Worm (Caenorhabditis elegans) whole organism, L2 larva: ENCODE results near the gene cht-2.

ENCODE experiments used
- C34F6.9 ChIP-seq: fragments of 150-350 bp; optimal IDR thresholded peaks from 2 replicates; lab custom pipeline; 2014; ENCODE audit warnings: missing biosample characterization, missing genetic modification characterization
- F13H6.1 ChIP-seq: sonication (generic microtip); optimal IDR thresholded peaks from 2 replicates; lab custom pipeline; 2016; ENCODE audit warnings: missing genetic modification characterization, missing compliant biosample characterization
- R02D3.7 ChIP-seq: fragments of 150-350 bp; optimal IDR thresholded peaks from 2 replicates; lab custom pipeline; 2014; ENCODE audit warnings: missing biosample characterization, missing genetic modification characterization
- ZK546.5 ChIP-seq: sonication (generic microtip); optimal IDR thresholded peaks from 2 replicates; lab custom pipeline; 2017; ENCODE audit warnings: missing biosample characterization, missing genetic modification characterization
- alr-1 ChIP-seq: fragments of 150-350 bp; optimal IDR thresholded peaks from 2 replicates; lab custom pipeline; 2014; ENCODE audit warnings: missing biosample characterization, missing genetic modification characterization
- aly-2 ChIP-seq: fragments of 150-350 bp; optimal IDR thresholded peaks from 2 replicates; lab custom pipeline; 2014; ENCODE audit warnings: missing biosample characterization, missing genetic modification characterization
- ama-1 ChIP-seq: fragments of 150-350 bp; optimal IDR thresholded peaks from 2 replicates; lab custom pipeline; 2018; ENCODE audit warnings: inconsistent platforms
- ceh-82 ChIP-seq: fragments of 150-350 bp; optimal IDR thresholded peaks from 2 replicates; lab custom pipeline; 2014; ENCODE audit warnings: missing biosample characterization, missing genetic modification characterization
- crh-2 ChIP-seq: sonication (generic microtip); optimal IDR thresholded peaks from 2 replicates; lab custom pipeline; 2017; ENCODE audit warnings: missing biosample characterization, missing genetic modification characterization
- dmd-4 ChIP-seq: sonication (generic microtip); optimal IDR thresholded peaks from 2 replicates; lab custom pipeline; 2017; ENCODE audit warnings: missing biosample characterization, missing genetic modification characterization
- egl-27 ChIP-seq: sonication (generic microtip); optimal IDR thresholded peaks from 3 replicates; lab custom pipeline; 2017; ENCODE audit warnings: missing biosample characterization, missing genetic modification reagents, missing genetic modification characterization
- elt-3 ChIP-seq: sonication (generic microtip); optimal IDR thresholded peaks from 2 replicates; lab custom pipeline; 2017; ENCODE audit warnings: missing biosample characterization, missing genetic modification characterization
- fos-1 ChIP-seq: fragments of 150-350 bp; optimal IDR thresholded peaks from 2 replicates; lab custom pipeline; 2014; ENCODE audit warnings: missing biosample characterization, missing genetic modification characterization
- gmeb-1 ChIP-seq: fragments of 150-350 bp; optimal IDR thresholded peaks from 2 replicates; lab custom pipeline; 2014; ENCODE audit warnings: missing biosample characterization, missing genetic modification characterization
- lin-11 ChIP-seq: fragments of 150-350 bp; sonication (generic microtip); optimal IDR thresholded peaks from 2 replicates; lab custom pipeline; 2014; ENCODE audit warnings: missing biosample characterization, missing genetic modification characterization, inconsistent platforms, mixed read lengths
- lin-13 ChIP-seq: fragments of 150-350 bp; optimal IDR thresholded peaks from 2 replicates; lab custom pipeline; 2014; ENCODE audit warnings: missing biosample characterization, missing genetic modification reagents, missing genetic modification characterization
- lin-39 ChIP-seq: fragments of 150-350 bp; optimal IDR thresholded peaks from 2 replicates; lab custom pipeline; 2014; ENCODE audit warnings: missing biosample characterization, missing genetic modification reagents, missing genetic modification characterization
- lsy-2 ChIP-seq, 2 experiments: fragments of 150-350 bp in 1 of 2; sonication (generic microtip) in 1 of 2; optimal IDR thresholded peaks; 2 replicates each; lab custom pipeline; 2014 to 2017; ENCODE audit warnings: missing biosample characterization in 2 of 2, missing genetic modification characterization in 2 of 2
- mab-5 ChIP-seq: fragments of 150-350 bp; optimal IDR thresholded peaks from 2 replicates; lab custom pipeline; 2014; ENCODE audit warnings: missing biosample characterization, missing genetic modification characterization
- mdl-1 ChIP-seq, 2 experiments: fragments of 150-350 bp in 1 of 2; sonication (generic microtip) in 1 of 2; optimal IDR thresholded peaks; 2 replicates each; lab custom pipeline; 2017; ENCODE audit warnings: missing biosample characterization in 2 of 2, missing genetic modification characterization in 2 of 2
- nhr-11 ChIP-seq: fragments of 150-350 bp; optimal IDR thresholded peaks from 2 replicates; lab custom pipeline; 2014; ENCODE audit warnings: missing biosample characterization, missing genetic modification characterization
- nhr-129 ChIP-seq: fragments of 150-350 bp; optimal IDR thresholded peaks from 2 replicates; lab custom pipeline; 2014; ENCODE audit warnings: missing biosample characterization, missing genetic modification characterization
- nhr-21 ChIP-seq: fragments of 150-350 bp; optimal IDR thresholded peaks from 2 replicates; lab custom pipeline; 2014; ENCODE audit warnings: missing biosample characterization, missing genetic modification characterization
- nhr-23 ChIP-seq: fragments of 150-350 bp; optimal IDR thresholded peaks from 2 replicates; lab custom pipeline; 2014; ENCODE audit warnings: missing biosample characterization, missing genetic modification reagents, missing genetic modification characterization
- nhr-237 ChIP-seq: fragments of 150-350 bp; optimal IDR thresholded peaks from 2 replicates; lab custom pipeline; 2014; ENCODE audit warnings: missing biosample characterization, missing genetic modification characterization
- nhr-25 ChIP-seq: fragments of 150-350 bp; sonication (generic microtip); optimal IDR thresholded peaks from 3 replicates; lab custom pipeline; 2014; ENCODE audit warnings: missing biosample characterization, missing genetic modification characterization
- nhr-77 ChIP-seq: fragments of 150-350 bp; optimal IDR thresholded peaks from 2 replicates; lab custom pipeline; 2014; ENCODE audit warnings: missing biosample characterization, missing genetic modification characterization
- peb-1 ChIP-seq: fragments of 150-350 bp; optimal IDR thresholded peaks from 2 replicates; lab custom pipeline; 2014; ENCODE audit warnings: missing biosample characterization, missing genetic modification characterization
- sem-4 ChIP-seq: fragments of 150-350 bp; optimal IDR thresholded peaks from 2 replicates; lab custom pipeline; 2014; ENCODE audit warnings: missing biosample characterization, missing genetic modification reagents, missing genetic modification characterization
- skn-1 ChIP-seq: sonication (generic microtip); optimal IDR thresholded peaks from 2 replicates; lab custom pipeline; 2017; ENCODE audit warnings: missing biosample characterization, missing genetic modification characterization
- sma-3 ChIP-seq: sonication (generic microtip); optimal IDR thresholded peaks from 2 replicates; lab custom pipeline; 2016; ENCODE audit warnings: missing genetic modification reagents, missing genetic modification characterization, missing compliant biosample characterization
- sma-9 ChIP-seq, 2 experiments: fragments of 150-350 bp in 1 of 2; sonication (generic microtip) in 1 of 2; optimal IDR thresholded peaks; 2 replicates each; lab custom pipeline; 2014 to 2016; ENCODE audit warnings: missing genetic modification characterization in 2 of 2, mild to moderate bottlenecking in 1 of 2, missing biosample characterization in 1 of 2, missing compliant biosample characterization in 1 of 2, missing genetic modification reagents in 1 of 2, moderate library complexity in 1 of 2
- snpc-4 ChIP-seq: fragments of 150-350 bp; optimal IDR thresholded peaks from 2 replicates; lab custom pipeline; 2014; ENCODE audit warnings: missing biosample characterization, missing genetic modification characterization
- unc-55 ChIP-seq: fragments of 150-350 bp; sonication (generic microtip); optimal IDR thresholded peaks from 3 replicates; lab custom pipeline; 2014; ENCODE audit warnings: missing biosample characterization, missing genetic modification reagents, missing genetic modification characterization
- unc-62 ChIP-seq: fragments of 150-350 bp; optimal IDR thresholded peaks from 2 replicates; lab custom pipeline; 2014; ENCODE audit warnings: missing biosample characterization, missing genetic modification reagents, missing genetic modification characterization
- zag-1 ChIP-seq: fragments of 150-350 bp; optimal IDR thresholded peaks from 2 replicates; lab custom pipeline; 2014; ENCODE audit warnings: missing biosample characterization, missing genetic modification characterization
- ztf-11 ChIP-seq: sonication (generic microtip); optimal IDR thresholded peaks from 2 replicates; lab custom pipeline; 2017; ENCODE audit warnings: missing biosample characterization, missing genetic modification characterization
- ztf-4 ChIP-seq: fragments of 150-350 bp; optimal IDR thresholded peaks from 2 replicates; lab custom pipeline; 2014; ENCODE audit warnings: missing biosample characterization, missing genetic modification characterization

The cht-2 gene

DNA sequence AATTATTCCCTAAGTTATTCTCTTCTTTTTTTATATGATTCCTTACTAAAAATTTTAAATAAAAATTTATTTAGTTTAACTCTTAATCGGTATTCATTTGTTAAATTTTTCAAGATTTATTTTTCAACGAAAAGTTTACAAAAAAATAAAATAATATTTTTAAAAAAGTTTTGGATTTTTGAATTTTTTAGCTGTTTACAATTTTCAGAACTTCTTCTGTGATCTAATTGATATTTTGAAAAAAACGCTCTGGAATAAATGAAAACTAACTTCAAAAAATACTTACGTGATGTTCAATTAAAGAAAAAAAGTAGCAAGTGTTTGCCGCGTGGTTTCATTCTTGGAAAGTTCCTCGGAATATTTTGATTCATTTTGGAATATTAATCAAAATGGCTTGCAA lies 24.6 kb downstream of the cht-2 start, which contains the start of gene decr-1.2:
TSS of gene decr-1.2 (plus strand) at position 301 of the 400 bp plus-strand sequence.
- no peak for TF ChIP-seq aly-2 (tag; lab: Kevin White, UChicago)
- no peak for TF ChIP-seq nhr-11
- no peak for TF ChIP-seq dmd-4 (tag; lab: Kevin White, UChicago)
- no peak for TF ChIP-seq mdl-1 (tag; optimal IDR thresholded peaks at IDR 0.05; lab: Kevin White, UChicago)
- TF ChIP-seq unc-62 (GFP tag; lab: Kevin White, UChicago), result no peak
- TF ChIP-seq alr-1 (tag; lab: Kevin White, UChicago), result no peak
- no peak for TF ChIP-seq elt-3
- TF ChIP-seq ZK546.5 (tag; lab: Kevin White, UChicago), result no peak
- TF ChIP-seq nhr-23 (tag; lab: Kevin White, UChicago), result no peak
- TF ChIP-seq lin-13 (GFP tag; lab: Kevin White, UChicago), result no peak
- TF ChIP-seq snpc-4 (tag; lab: Kevin White, UChicago), result no peak
- no peak for TF ChIP-seq egl-27
- no peak for TF ChIP-seq ceh-82 (tag; lab: Kevin White, UChicago)
- no peak for TF ChIP-seq lin-11
- no peak for TF ChIP-seq ztf-4 (tag; lab: Kevin White, UChicago)
- no peak for TF ChIP-seq C34F6.9
- TF ChIP-seq nhr-21 (tag; lab: Kevin White, UChicago), result no peak
- TF ChIP-seq unc-55 (GFP tag; lab: Kevin White, UChicago), result no peak
- TF ChIP-seq R02D3.7 (tag; lab: Kevin White, UChicago), result no peak
- no peak for TF ChIP-seq lin-39 (tag; lab: Kevin White, UChicago)

DNA sequence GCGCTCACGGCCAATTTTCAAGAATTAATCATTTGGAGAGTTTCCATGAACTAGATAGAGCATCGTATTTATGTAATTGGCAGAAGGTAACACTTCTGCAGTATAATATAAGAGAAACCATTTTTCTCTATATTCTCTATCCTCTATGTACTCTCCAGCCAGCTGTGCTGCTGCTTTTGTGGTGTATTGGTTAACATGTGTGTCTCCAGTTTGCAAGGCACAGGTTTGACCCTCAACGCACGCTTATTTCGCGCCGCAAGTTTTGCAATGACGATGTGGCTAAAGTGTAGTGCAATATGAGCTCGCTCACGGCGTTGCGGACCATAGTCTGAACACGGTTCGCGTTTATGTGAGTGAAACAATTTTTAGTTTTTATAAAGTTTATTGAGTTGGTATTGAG lies 26.2 kb downstream of the cht-2 start:
- TF ChIP-seq ama-1 (lab: Kevin White, UChicago) (no peak), mab-5 (tag; lab: Kevin White, UChicago) (peak; percentile 3), lsy-2 (tag; optimal IDR thresholded peaks at IDR 0.05; lab: Kevin White, UChicago) (peak in 1 of 2 experiments; percentile 30), egl-27 (peak; percentile 18), sem-4 (tag; lab: Kevin White, UChicago) (peak; percentile 6), zag-1 (tag; lab: Kevin White, UChicago) (peak; percentile 11), peb-1 (tag; lab: Kevin White, UChicago) (no peak), sma-3 (GFP tag; lab: Kevin White, UChicago) (no peak), lin-11 (peak; percentile 30), C34F6.9 (peak; percentile 31), fos-1 (peak; percentile 82), unc-55 (GFP tag; lab: Kevin White, UChicago) (peak; percentile 12), nhr-11 (no peak), nhr-129 (tag; lab: Kevin White, UChicago) (peak; percentile 79), gmeb-1 (tag; lab: Kevin White, UChicago) (no peak), crh-2 (tag; lab: Kevin White, UChicago) (peak; percentile 48), nhr-23 (tag; lab: Kevin White, UChicago) (no peak), ztf-11 (no peak), sma-9 (GFP tag; optimal IDR thresholded peaks at IDR 0.05; lab: Kevin White, UChicago) (peak; percentile 71), sma-9 (tag; optimal IDR thresholded peaks at IDR 0.05; lab: Kevin White, UChicago) (no peak), nhr-77 (tag; lab: Kevin White, UChicago) (no peak), F13H6.1 (tag; lab: Kevin White, UChicago) (peak; percentile 68), mdl-1 (tag; optimal IDR thresholded peaks at IDR 0.05; lab: Kevin White, UChicago) (no peak), lin-13 (GFP tag; lab: Kevin White, UChicago) (peak; percentile 40), nhr-237 (tag; lab: Kevin White, UChicago) (no peak), nhr-21 (tag; lab: Kevin White, UChicago) (peak; percentile 45)
- TF ChIP-seq, all 48 proteins: peak for 15

- TF ChIP-seq nhr-23 (tag; lab: Kevin White, UChicago), result no peak
- no peak for TF ChIP-seq aly-2 (tag; lab: Kevin White, UChicago)
- TF ChIP-seq sem-4 (tag; lab: Kevin White, UChicago), result no peak
- no peak for TF ChIP-seq mdl-1 (tag; optimal IDR thresholded peaks at IDR 0.05; lab: Kevin White, UChicago)
- no peak for TF ChIP-seq skn-1 (tag; lab: Kevin White, UChicago)
- no peak for TF ChIP-seq alr-1 (tag; lab: Kevin White, UChicago)
- no peak for TF ChIP-seq nhr-25 (tag; lab: Kevin White, UChicago)
These were observed 30.4 kb downstream of the cht-2 start for ce11 chrII:8551100-8551499.
